Fruit fly (Drosophila melanogaster) S2 (cell line): ENCODE results near the gene CG14183.

Experiments
- CG8478 ChIP-seq: fragments of >200 bp; optimal IDR thresholded peaks from 2 replicates; lab custom pipeline; 2018
- CTCF ChIP-seq, 2 experiments: fragments of >200 bp; optimal IDR thresholded peaks; 2 replicates each; lab custom pipeline; 2018

Gene CG14183

DNA sequence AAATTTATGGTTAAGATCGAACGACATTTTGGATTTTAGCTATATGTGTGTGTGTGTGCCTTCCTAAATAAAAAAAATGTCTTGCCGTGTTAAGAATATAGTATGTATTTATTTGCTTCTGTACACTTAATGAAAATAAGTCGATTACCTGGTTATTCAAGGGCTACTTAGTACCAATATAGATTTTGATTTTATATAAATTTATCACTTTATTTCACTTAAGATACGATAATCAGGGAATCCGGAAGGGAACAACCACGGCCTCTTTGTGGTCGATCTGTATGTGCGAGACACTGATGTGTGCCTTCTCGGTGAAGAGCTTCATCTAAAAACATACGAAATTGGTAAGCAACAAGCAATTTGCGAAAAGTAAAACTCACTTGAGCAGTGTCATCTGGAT, at the start of gene CG14183:
TSS of gene CG14183 (minus strand) at position 101 of the 400 bp plus-strand sequence.
- TF ChIP-seq CTCF (optimal IDR thresholded peaks at IDR 0.05; lab: Kevin White, UChicago) (no peak), CG8478 (lab: Kevin White, UChicago) (no peak)

DNA sequence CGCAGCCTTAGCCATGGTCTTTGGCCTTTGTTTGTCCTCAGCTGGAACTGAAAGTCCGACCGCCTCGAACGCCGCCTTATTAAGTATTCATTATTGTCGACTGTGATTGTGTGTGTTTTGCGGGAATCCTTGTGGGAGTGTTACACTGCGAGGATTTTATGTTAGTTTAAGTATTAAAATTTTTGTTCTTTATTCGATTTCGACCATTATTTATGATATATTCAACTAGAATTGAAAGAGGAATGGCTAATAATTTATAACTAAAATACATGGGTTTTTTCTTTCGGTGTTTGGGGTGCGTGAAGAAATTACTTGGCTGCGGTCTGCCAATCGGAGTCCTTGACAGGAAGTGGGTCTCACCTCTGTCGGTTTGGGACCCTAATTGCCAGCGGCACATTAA, 34.9 kb upstream of the CG14183 start:
- no peak for TF ChIP-seq CTCF (optimal IDR thresholded peaks at IDR 0.05; lab: Kevin White, UChicago)
- TF ChIP-seq CG8478 (lab: Kevin White, UChicago), result no peak

DNA sequence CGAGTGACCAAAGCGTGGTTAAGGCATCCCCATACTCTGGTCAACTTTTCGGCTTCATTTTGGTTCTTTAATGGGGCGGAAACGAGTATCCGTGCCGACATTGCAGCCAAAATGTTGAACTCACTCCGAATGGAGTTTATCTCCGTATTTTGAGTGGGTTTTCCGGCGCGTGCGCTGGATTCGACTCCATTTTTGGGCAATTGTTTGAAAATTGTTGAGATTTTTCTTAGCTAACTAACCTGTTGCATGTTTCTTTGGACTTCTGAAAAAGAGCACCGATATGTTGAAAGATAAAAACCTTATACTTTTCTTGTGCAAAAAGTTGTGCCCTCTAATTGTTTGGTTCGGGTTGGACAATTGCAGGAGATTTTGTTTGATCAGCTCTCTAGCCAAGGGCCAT, 9.0 kb upstream of the CG14183 start:
- TF ChIP-seq CG8478 (lab: Kevin White, UChicago), result no peak
- no peak for TF ChIP-seq CTCF (optimal IDR thresholded peaks at IDR 0.05; lab: Kevin White, UChicago)

DNA sequence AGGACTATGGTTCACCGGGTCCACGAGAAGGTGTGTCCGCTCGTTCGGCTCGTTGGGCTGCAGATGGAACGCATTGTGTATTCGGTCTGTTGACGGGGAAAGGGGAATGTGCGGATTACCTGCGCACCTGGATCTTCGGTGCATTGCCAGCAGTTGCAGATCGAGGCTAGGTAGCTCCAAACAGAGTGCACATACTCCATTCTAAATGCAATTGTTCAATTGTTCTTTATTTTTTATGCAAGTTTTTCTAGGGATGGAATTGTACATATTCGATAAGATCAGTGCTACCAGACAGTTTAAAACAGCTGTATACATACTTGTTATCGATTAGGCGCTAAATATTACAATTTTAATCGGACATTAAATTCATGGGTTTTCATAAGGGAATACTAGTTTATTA, 1.1 kb upstream of the CG14183 start, which contains the start of gene Lamtor1:
TSS of gene Lamtor1 (minus strand) at position 268 of the 400 bp plus-strand sequence.
- TF ChIP-seq CG8478 (lab: Kevin White, UChicago) (no peak), CTCF (optimal IDR thresholded peaks at IDR 0.05; lab: Kevin White, UChicago) (no peak)

DNA sequence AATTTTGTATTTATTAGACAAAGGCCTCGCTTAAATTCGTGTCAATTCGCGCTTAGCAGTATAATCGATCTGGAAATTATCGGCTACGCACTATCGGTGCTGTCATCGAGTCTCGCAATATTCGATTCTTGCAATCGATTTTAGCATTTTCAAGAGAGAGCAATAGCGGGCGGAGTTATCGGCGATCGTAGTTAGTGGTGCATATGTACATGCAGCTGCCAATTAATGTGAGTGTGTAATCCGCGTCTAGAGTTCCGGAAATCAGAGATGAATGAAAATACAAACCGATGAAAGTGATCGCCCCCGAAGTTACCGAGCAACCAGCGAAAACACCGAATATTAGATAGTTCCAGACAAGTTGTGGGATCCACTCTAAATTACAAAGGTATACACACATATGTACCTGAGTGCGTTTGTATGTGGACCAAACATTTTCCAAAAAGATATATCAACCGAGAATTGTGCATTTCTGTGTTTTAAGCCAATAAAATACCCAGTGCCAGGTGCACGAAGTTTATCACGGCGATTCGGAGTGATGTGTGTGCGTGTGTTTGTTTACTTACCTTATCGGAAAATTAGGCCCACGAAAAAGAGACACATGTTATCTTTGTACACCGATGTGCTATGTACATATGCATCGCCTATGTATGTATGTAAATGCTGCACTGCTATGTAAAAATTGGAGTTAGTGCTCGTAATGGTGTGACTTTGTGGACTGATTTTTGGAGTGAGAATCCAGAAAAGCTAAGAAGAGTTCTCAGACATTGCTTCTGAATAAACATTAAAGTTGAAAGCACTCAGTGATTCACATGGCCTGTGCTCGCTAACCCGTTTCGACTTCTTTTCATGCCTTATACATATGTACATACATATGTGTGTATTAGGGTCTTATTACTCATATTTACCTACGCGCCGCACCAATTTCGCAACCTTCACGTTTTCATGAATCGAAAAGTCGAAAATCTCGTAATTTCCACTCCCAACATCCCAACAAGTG, 21.1 kb downstream of the CG14183 start:
- TF ChIP-seq CTCF (optimal IDR thresholded peaks at IDR 0.05; lab: Kevin White, UChicago) (peak; percentile 20 to 27), CG8478 (lab: Kevin White, UChicago) (no peak)

DNA sequence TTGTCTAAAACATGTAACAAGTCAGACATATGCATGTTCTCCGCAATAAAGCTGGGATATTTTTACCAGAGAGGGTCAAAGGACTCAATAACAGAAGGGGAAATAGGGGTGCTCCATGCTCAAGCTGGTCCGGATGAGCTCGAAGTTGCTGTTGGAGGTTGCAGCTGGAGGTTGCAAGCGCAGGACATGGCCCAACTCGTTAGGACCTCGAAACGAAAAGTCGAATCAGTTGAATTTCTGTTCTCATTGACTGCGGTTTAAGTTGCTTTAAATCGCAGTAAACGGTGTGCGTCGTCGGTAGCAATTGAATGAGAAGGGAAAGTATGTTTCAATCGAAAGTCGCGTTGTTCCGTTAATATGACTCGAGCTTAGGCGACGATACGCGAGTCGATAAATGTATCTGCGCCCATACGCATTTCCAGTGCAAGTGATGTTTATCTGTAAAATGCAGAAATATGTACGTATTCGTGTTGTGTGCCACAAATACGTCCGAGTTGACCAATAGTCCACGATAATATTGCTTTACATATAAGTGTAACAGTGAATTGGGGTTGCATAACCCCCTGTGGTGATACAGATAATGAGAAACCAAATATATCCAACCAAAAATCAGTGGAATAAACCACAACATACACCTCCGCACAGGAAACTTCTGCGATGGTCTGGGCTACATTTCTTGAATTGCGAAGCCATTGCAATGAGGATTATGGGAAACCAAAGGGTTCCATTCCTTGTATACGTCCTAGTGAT, 22.4 kb downstream of the CG14183 start, which contains the start of gene kug:
TSS of gene kug (plus strand) at position 269 of the 750 bp plus-strand sequence.
- TF ChIP-seq CG8478 (lab: Kevin White, UChicago), result no peak
- TF ChIP-seq CTCF (optimal IDR thresholded peaks at IDR 0.05; lab: Kevin White, UChicago), result peak in 1 of 2 experiments; percentile 40

DNA sequence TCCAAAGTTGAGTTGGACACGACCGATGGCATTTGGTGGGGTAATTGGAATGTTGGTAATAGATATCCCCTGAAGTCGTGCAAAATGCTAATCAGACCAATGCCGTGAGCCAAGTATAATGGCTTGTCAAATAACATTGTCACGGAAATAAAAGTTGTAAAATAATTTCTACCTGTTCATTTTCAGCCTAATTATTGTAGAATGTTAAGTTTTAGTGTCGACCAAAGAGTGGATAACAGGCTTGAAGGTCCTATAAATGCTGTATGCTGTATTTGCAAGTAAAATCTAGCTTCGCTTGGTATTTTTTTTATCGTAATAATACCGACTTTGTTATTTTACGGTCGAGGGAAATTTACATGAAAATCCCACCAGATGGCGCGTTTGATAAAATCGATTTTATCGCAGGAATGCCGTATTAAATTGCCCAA, 23.2 kb downstream of the CG14183 start:
- TF ChIP-seq CG8478 (lab: Kevin White, UChicago) (no peak), CTCF (optimal IDR thresholded peaks at IDR 0.05; lab: Kevin White, UChicago) (peak; percentile 86 to 88)

DNA sequence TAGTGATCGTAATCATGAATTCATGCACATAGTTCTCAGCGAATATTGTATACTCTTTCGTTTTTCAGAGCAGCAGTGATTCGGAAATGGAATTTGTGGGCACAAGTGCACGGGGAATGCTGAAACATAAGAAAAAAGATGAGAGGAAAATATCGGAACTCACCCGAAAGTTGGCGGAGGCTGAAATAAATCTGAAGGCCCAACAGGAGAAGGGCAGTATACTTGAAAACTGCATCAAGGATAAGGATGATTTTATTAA, 24.5 kb downstream of the CG14183 start:
- TF ChIP-seq CTCF (optimal IDR thresholded peaks at IDR 0.05; lab: Kevin White, UChicago) (no peak), CG8478 (lab: Kevin White, UChicago) (no peak)

DNA sequence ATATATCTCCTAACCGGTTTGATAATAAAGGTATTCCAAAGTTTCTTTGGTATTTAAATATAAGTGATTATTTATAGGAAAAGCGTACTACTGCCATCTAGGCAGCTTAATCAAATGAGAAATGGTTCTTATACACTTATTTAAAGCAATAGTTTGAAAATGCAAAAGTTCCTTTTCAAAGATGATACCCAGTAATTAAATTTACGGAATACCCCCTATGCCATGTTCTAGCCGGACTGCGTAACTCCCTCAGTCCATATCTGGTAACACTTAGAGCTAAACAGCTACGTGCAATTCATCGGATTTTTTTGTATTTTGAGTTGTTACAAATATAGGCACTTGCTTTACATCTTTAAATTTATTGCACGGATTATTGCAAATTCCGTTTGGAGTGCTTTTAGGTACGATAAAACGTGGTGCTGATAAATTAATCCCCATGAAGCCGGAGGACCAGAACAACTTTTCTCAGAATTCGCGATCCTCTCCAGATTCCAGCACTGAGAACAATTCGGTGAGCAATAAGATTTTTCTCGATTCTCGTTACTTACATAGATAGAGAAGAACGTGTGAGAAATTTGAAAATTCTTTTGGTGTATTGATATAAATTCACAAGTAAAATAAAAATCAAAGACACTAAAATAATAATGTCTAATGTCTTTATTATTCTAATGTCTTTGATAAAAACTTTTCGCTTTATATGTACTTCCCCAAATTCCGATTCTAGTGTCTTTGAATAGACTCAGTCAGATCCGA, 25.0 kb downstream of the CG14183 start, which contains the start of gene CG7668:
TSS of gene CG7668 (plus strand) at position 255 of the 753 bp plus-strand sequence.
- TF ChIP-seq CTCF (optimal IDR thresholded peaks at IDR 0.05; lab: Kevin White, UChicago) (no peak), CG8478 (lab: Kevin White, UChicago) (no peak)

DNA sequence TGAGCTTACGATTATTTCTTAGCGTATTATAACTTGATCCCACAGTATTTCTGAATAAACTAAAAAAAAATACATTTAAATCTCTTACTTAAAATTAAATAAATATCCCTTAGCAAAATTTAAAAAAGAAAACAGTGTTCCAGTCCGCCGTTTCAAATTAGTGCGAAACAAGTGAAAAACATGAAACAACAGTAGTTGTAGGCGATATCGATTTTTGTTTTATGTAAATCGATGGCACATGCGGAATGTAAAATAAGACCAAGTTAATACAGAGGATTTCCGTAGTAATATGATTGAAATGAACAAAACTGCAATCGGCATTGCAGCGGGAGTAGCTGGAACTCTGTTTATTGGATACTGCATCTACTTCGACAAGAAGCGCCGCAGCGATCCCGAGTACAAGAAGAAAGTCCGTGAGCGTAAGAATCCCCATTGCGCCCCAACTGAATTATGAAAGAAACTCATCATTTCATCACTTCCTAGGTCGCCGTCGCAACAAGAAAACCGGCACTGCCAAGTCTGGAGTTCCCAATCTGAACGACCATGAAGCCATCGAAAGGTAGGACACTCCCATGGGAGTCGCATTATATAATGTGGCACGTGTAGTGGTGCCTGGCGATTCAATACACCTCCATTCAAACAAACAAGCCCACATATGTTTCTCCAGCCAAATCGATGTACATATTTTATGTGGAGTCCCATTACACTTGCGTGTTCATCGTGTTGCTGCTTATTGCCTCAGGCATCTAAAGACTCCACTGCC, 26.6 kb downstream of the CG14183 start:
- TF ChIP-seq CG8478 (lab: Kevin White, UChicago) (no peak), CTCF (optimal IDR thresholded peaks at IDR 0.05; lab: Kevin White, UChicago) (peak in 1 of 2 experiments; percentile 41)

DNA sequence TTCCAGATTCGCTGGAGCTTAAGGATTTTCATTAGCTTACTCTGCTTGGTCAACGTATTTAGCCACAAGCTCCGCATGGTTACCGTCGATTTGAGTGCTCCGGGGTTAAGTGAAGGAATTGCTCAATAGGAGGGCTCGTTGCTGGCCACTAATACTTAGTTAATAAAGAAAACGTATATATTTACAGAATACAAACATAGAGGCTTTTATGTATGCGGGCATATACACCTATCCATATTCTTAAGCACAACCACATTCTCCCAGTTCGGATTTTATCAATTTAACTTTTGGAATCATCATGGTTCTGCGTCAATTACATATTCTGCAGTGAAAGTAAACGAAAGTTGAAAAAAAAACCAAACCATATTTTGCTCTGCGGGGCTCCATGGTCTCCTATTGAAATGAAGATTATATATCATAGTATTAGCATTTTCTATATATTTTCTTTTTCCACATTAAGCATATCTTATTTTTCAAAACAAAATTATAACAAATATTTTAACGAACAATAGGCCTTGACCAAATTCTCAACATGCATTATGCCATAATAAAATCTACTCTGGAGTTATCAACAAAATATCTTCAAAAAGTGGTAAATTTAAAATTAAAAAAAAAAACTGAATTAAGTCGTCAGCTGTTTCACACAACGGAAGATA, 27.4 kb downstream of the CG14183 start, which contains the start of the genes Tom20 and Gabat:
TSS of gene Tom20 (plus strand) at position 564 of the 656 bp plus-strand sequence.
TSS of gene Gabat (minus strand) at position 606 of the 656 bp plus-strand sequence.
- TF ChIP-seq CTCF (optimal IDR thresholded peaks at IDR 0.05; lab: Kevin White, UChicago) (no peak), CG8478 (lab: Kevin White, UChicago) (no peak)

DNA sequence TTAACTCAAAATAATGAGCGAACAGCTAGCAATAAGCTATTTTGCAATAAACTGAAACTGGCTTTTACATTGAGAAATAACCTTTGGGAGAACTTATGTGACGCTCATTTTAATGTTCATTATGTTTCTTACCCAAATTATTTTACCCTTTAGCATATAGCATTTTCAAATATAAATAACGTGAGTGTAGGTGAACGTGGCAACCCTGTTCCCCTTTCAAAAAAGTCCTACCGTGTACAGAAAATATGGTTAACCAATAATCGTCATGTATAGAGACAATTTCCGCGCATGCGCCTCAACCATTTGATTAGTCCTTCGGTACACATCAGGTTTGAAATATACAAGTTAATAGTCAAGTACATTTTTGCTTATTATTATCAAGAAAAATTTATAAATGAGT, 33.6 kb downstream of the CG14183 start:
- no peak for TF ChIP-seq CTCF (optimal IDR thresholded peaks at IDR 0.05; lab: Kevin White, UChicago)
- TF ChIP-seq CG8478 (lab: Kevin White, UChicago), result no peak
